Worm (Caenorhabditis elegans): Measurements from ENCODE around the gene T10G3.4.
A peak's percentile ranks its signal among the peaks of the same experiment; 100 is the strongest.

DNA sequence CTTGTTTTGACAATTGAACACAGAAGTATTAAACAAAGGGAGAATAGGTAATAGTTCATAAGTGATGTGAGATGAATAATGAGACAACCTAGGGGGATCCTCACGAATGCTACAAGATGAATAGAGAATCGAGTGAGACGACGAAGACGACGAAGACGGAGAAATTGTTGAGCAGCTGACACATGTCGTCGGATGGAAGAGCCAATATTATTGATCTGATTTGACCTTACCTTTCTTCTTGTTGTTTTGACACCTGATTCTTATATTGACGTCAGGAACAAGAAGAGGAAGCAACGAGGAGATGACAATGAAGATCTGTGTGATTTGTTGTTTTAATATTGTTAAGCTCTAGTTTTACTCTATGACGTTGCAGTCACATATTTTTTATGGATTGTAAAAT is 10.8 kb downstream of the T10G3.4 start, which contains the start of gene T10G3.1:
- TF ChIP-seq ZK546.5 (tag; optimal IDR thresholded peaks at IDR 0.05) (no peak), unc-62 (GFP tag; optimal IDR thresholded peaks at IDR 0.05) (no peak), alr-1 (tag; optimal IDR thresholded peaks at IDR 0.05) (no peak), zag-1 (tag; optimal IDR thresholded peaks at IDR 0.05) (no peak), ceh-82 (tag; optimal IDR thresholded peaks at IDR 0.05) (no peak), elt-3 (tag; optimal IDR thresholded peaks at IDR 0.05) (no peak), lsy-2 (tag; optimal IDR thresholded peaks at IDR 0.05) (peak in 1 of 2 experiments; percentile 27), nhr-237 (tag; optimal IDR thresholded peaks at IDR 0.05) (no peak), nhr-23 (tag; optimal IDR thresholded peaks at IDR 0.05) (no peak), ztf-4 (tag; optimal IDR thresholded peaks at IDR 0.05) (no peak), F13H6.1 (tag; optimal IDR thresholded peaks at IDR 0.05) (no peak), ama-1 (optimal IDR thresholded peaks at IDR 0.05) (no peak)
